Fruit fly (Drosophila melanogaster): ENCODE data around the gene wrd.

Gene wrd

dm6 chr3R:18166261-18166720, 1.3 kb upstream of the wrd start:
- peak; percentile 30 for TF ChIP-seq noc (tag; optimal IDR thresholded peaks at IDR 0.05)

dm6 chr3R:18167173-18167415, 463 bp upstream of the wrd start, which contains the start of the genes CG7215 and Prx5:
CG7215 (minus strand) TSS chr3R:18167273.
Prx5 (minus strand) TSS chr3R:18167273.
- no peak for TF ChIP-seq noc (tag; optimal IDR thresholded peaks at IDR 0.05)

- TF ChIP-seq noc (tag; optimal IDR thresholded peaks at IDR 0.05) = peak; percentile 53
These were observed 841 bp downstream of the wrd start for dm6 chr3R:18168398-18168797.

dm6 chr3R:18168929-18169350, 1.4 kb downstream of the wrd start:
- TF ChIP-seq noc (tag; optimal IDR thresholded peaks at IDR 0.05) = no peak

- TF ChIP-seq noc (tag; optimal IDR thresholded peaks at IDR 0.05) = no peak
These were observed 2.5 kb downstream of the wrd start for dm6 chr3R:18169982-18170531.

dm6 chr3R:18171983-18172967, 4.7 kb downstream of the wrd start:
- TF ChIP-seq noc (tag; optimal IDR thresholded peaks at IDR 0.05) = peak; percentile 89

- TF ChIP-seq noc (tag; optimal IDR thresholded peaks at IDR 0.05) = no peak
These were observed 15.7 kb downstream of the wrd start, which contains the start of gene cdm for dm6 chr3R:18183244-18183643. cdm (minus strand) TSS chr3R:18183479.

dm6 chr3R:18185385-18185784, 17.8 kb downstream of the wrd start, which contains the start of the genes Arp5 and CG7208:
Arp5 (plus strand) TSS chr3R:18185498.
CG7208 (minus strand) TSS chr3R:18185715.
- peak; percentile 81 for TF ChIP-seq noc (tag; optimal IDR thresholded peaks at IDR 0.05)

dm6 chr3R:18188702-18189125, 21.2 kb downstream of the wrd start, which contains the start of the genes CG12321 and MED17:
CG12321 (minus strand) TSS chr3R:18188707.
MED17 (plus strand) TSS chr3R:18189072.
- TF ChIP-seq noc (tag; optimal IDR thresholded peaks at IDR 0.05) = peak; percentile 87

dm6 chr3R:18191867-18192266, 24.3 kb downstream of the wrd start, which contains the start of gene CG14313:
CG14313 (minus strand) TSS chr3R:18191967.
- no peak for TF ChIP-seq noc (tag; optimal IDR thresholded peaks at IDR 0.05)

- no peak for TF ChIP-seq noc (tag; optimal IDR thresholded peaks at IDR 0.05)
These were observed 27.7 kb downstream of the wrd start for dm6 chr3R:18195295-18195694.

- TF ChIP-seq noc (tag; optimal IDR thresholded peaks at IDR 0.05) = no peak
These were observed 29.0 kb downstream of the wrd start for dm6 chr3R:18196622-18196990.

dm6 chr3R:18196991-18197801, 29.6 kb downstream of the wrd start:
- peak; percentile 51 for TF ChIP-seq noc (tag; optimal IDR thresholded peaks at IDR 0.05)

- no peak for TF ChIP-seq noc (tag; optimal IDR thresholded peaks at IDR 0.05)
These were observed 30.2 kb downstream of the wrd start for dm6 chr3R:18197802-18198148.

dm6 chr3R:18198518-18199118, 31.1 kb downstream of the wrd start:
- peak; percentile 50 for TF ChIP-seq noc (tag; optimal IDR thresholded peaks at IDR 0.05)

Measured in whole organism, larva.